Worm (Caenorhabditis elegans) whole organism, L3 larva: ENCODE results near the gene Y50D4B.1.

Experiments used
- R02D3.7 ChIP-seq: fragments of 150-350 bp; optimal IDR thresholded peaks from 2 replicates; lab custom pipeline; 2014; ENCODE audit warnings: missing biosample characterization, missing genetic modification characterization
- ceh-82 ChIP-seq: fragments of 150-350 bp; optimal IDR thresholded peaks from 2 replicates; lab custom pipeline; 2014; ENCODE audit warnings: missing biosample characterization, missing genetic modification characterization
- jun-1 ChIP-seq: fragments of 150-350 bp; optimal IDR thresholded peaks from 2 replicates; lab custom pipeline; 2014; ENCODE audit warnings: missing biosample characterization, missing genetic modification reagents, missing genetic modification characterization
- lin-15B ChIP-seq: fragments of 150-350 bp; optimal IDR thresholded peaks from 2 replicates; lab custom pipeline; 2014; ENCODE audit warnings: missing biosample characterization, missing genetic modification characterization
- lin-39 ChIP-seq: fragments of 150-350 bp; optimal IDR thresholded peaks from 2 replicates; lab custom pipeline; 2018; ENCODE audit warnings: missing biosample characterization, missing genetic modification reagents, missing genetic modification characterization
- lsy-12 ChIP-seq: sonication (generic microtip); optimal IDR thresholded peaks from 2 replicates; lab custom pipeline; 2016; ENCODE audit warnings: mild to moderate bottlenecking, missing genetic modification characterization, missing compliant biosample characterization
- nhr-11 ChIP-seq: fragments of 150-350 bp; optimal IDR thresholded peaks from 2 replicates; lab custom pipeline; 2014; ENCODE audit warnings: missing biosample characterization, missing genetic modification characterization
- nhr-25 ChIP-seq: sonication (generic microtip); optimal IDR thresholded peaks from 2 replicates; lab custom pipeline; 2017; ENCODE audit warnings: missing biosample characterization, missing genetic modification characterization
- nhr-77 ChIP-seq: fragments of 150-350 bp; optimal IDR thresholded peaks from 2 replicates; lab custom pipeline; 2014; ENCODE audit warnings: missing biosample characterization, missing genetic modification characterization
- tbx-2 ChIP-seq: sonication (generic microtip); optimal IDR thresholded peaks from 2 replicates; lab custom pipeline; 2016; ENCODE audit warnings: mild to moderate bottlenecking, missing genetic modification characterization, missing compliant biosample characterization
- unc-62 ChIP-seq: fragments of 150-350 bp; sonication (generic microtip); optimal IDR thresholded peaks from 4 replicates; lab custom pipeline; 2014; ENCODE audit warnings: missing biosample characterization, missing genetic modification reagents, missing genetic modification characterization

- no peak for TF ChIP-seq R02D3.7 (tag; lab: Kevin White, UChicago)
- peak; percentile 44 for TF ChIP-seq jun-1 (tag; lab: Kevin White, UChicago)
- TF ChIP-seq nhr-11 (tag; lab: Kevin White, UChicago): no peak
- TF ChIP-seq ceh-82 (tag; lab: Kevin White, UChicago): no peak
- TF ChIP-seq lin-39: no peak
- no peak for TF ChIP-seq lsy-12 (tag; lab: Kevin White, UChicago)
- TF ChIP-seq nhr-25 (tag; lab: Kevin White, UChicago): no peak
- no peak for TF ChIP-seq tbx-2 (tag; lab: Kevin White, UChicago)
- TF ChIP-seq nhr-77 (tag; lab: Kevin White, UChicago): no peak
- no peak for TF ChIP-seq unc-62 (GFP tag; lab: Kevin White, UChicago)
- no peak for TF ChIP-seq lin-15B (tag; lab: Kevin White, UChicago)
Measured at ce11 chrV:1176277-1176839, 63.6 kb downstream of the Y50D4B.1 start, which contains the start of gene T21H3.1.
